Worm (Caenorhabditis elegans): Measurements from ENCODE around the gene C29E4.13.

The C29E4.13 gene

ce11 chrIII:7928549-7929129, at the start of gene C29E4.13, which contains the start of gene npp-15:
Gene C29E4.13 (minus strand): TSS chrIII:7928717.
Gene npp-15 (plus strand): TSS chrIII:7929043.
- TF ChIP-seq dmd-4 (tag; optimal IDR thresholded peaks at IDR 0.05; ENCODE audit: borderline replicate concordance) (no peak), nfya-1 (tag; optimal IDR thresholded peaks at IDR 0.05) (peak; percentile 20)

ce11 chrIII:7978289-7978688, 49.8 kb upstream of the C29E4.13 start:
- TF ChIP-seq pha-4 (tag; optimal IDR thresholded peaks at IDR 0.05) (no peak), tbx-7 (tag; optimal IDR thresholded peaks at IDR 0.05) (no peak), nfya-1 (tag; optimal IDR thresholded peaks at IDR 0.05) (no peak), ets-4 (tag; optimal IDR thresholded peaks at IDR 0.05) (no peak), C38D4.7 (GFP tag; optimal IDR thresholded peaks at IDR 0.05) (no peak), pat-9 (tag; optimal IDR thresholded peaks at IDR 0.05) (no peak), Y22D7AL.16 (tag; optimal IDR thresholded peaks at IDR 0.05) (no peak), hlh-15 (tag; optimal IDR thresholded peaks at IDR 0.05) (no peak), ceh-30 (tag; optimal IDR thresholded peaks at IDR 0.05) (no peak), hlh-13 (GFP tag; optimal IDR thresholded peaks at IDR 0.05) (no peak), syd-9 (tag; optimal IDR thresholded peaks at IDR 0.05) (no peak), sox-2 (GFP tag; IDR thresholded peaks at IDR 0.05) (no peak), ceh-14 (tag; optimal IDR thresholded peaks at IDR 0.05) (no peak), rnt-1 (tag; optimal IDR thresholded peaks at IDR 0.05) (no peak), pha-2 (tag; optimal IDR thresholded peaks at IDR 0.05) (no peak)

- no peak for TF ChIP-seq madf-2 (tag; optimal IDR thresholded peaks at IDR 0.05)
Measured at ce11 chrIII:7977777-7978176, 49.3 kb upstream of the C29E4.13 start, which contains the start of gene C06G4.4. Gene C06G4.4 (minus strand): TSS chrIII:7977812.

ce11 chrIII:7977224-7977623, 48.7 kb upstream of the C29E4.13 start:
- TF ChIP-seq madf-2 (tag; optimal IDR thresholded peaks at IDR 0.05) (no peak), ceh-48 (tag; optimal IDR thresholded peaks at IDR 0.05) (no peak), hlh-15 (tag; optimal IDR thresholded peaks at IDR 0.05) (no peak), sox-2 (GFP tag; IDR thresholded peaks at IDR 0.05) (no peak), pqm-1 (tag; optimal IDR thresholded peaks at IDR 0.05) (no peak)

ce11 chrIII:7973968-7974607, 45.6 kb upstream of the C29E4.13 start:
- TF ChIP-seq sdc-2 (tag; optimal IDR thresholded peaks at IDR 0.05) (no peak), fkh-6 (tag; optimal IDR thresholded peaks at IDR 0.05) (no peak), nhr-232 (tag; optimal IDR thresholded peaks at IDR 0.05) (no peak), ceh-31 (tag; optimal IDR thresholded peaks at IDR 0.05) (no peak)

ce11 chrIII:7973201-7973767, 44.8 kb upstream of the C29E4.13 start, which contains the start of the genes eef-1B.1 and aco-2:
Gene eef-1B.1 (minus strand): TSS chrIII:7973386.
Gene aco-2 (plus strand): TSS chrIII:7973717.
- TF ChIP-seq fkh-6 (tag; optimal IDR thresholded peaks at IDR 0.05) (no peak), fax-1 (tag; optimal IDR thresholded peaks at IDR 0.05) (no peak), ceh-18 (tag; optimal IDR thresholded peaks at IDR 0.05) (peak; percentile 25), nfya-1 (tag; optimal IDR thresholded peaks at IDR 0.05) (peak; percentile 61), unc-55 (GFP tag; optimal IDR thresholded peaks at IDR 0.05) (peak; percentile 3), F13H6.1 (tag; optimal IDR thresholded peaks at IDR 0.05) (no peak), ref-2 (tag; optimal IDR thresholded peaks at IDR 0.05) (no peak), pqm-1 (tag; optimal IDR thresholded peaks at IDR 0.05) (no peak), dve-1 (tag; optimal IDR thresholded peaks at IDR 0.05) (peak; percentile 11), pha-2 (tag; optimal IDR thresholded peaks at IDR 0.05) (no peak), tbx-2 (tag; optimal IDR thresholded peaks at IDR 0.05) (peak; percentile 41), ceh-14 (tag; optimal IDR thresholded peaks at IDR 0.05) (no peak), ceh-9 (tag; optimal IDR thresholded peaks at IDR 0.05) (no peak), odd-2 (tag; optimal IDR thresholded peaks at IDR 0.05) (no peak), T23F11.4 (GFP tag; optimal IDR thresholded peaks at IDR 0.05) (no peak), ceh-31 (tag; optimal IDR thresholded peaks at IDR 0.05) (peak; percentile 55), pat-9 (tag; optimal IDR thresholded peaks at IDR 0.05) (peak; percentile 29), lin-11 (tag; optimal IDR thresholded peaks at IDR 0.05) (no peak), ceh-34 (tag; optimal IDR thresholded peaks at IDR 0.05) (no peak), elt-2 (tag; optimal IDR thresholded peaks at IDR 0.05) (peak; percentile 25), pros-1 (tag; optimal IDR thresholded peaks at IDR 0.05) (no peak), unc-86 (tag; optimal IDR thresholded peaks at IDR 0.05) (peak; percentile 6), hlh-30 (tag; optimal IDR thresholded peaks at IDR 0.05; ENCODE audit: insufficient read depth) (peak; percentile 37), unc-42 (tag; optimal IDR thresholded peaks at IDR 0.05) (peak; percentile 62)
